Fruit fly (Drosophila melanogaster): ENCODE results near the gene ema.
A peak's percentile ranks its signal among the peaks of the same experiment; 100 is the strongest.

The ema gene

dm6 chr3R:16485487-16486233 lies 44.2 kb upstream of the ema start:
- TF ChIP-seq Blimp-1 (GFP tag; optimal IDR thresholded peaks at IDR 0.05) (no peak), achi (GFP tag; optimal IDR thresholded peaks at IDR 0.05) (peak; percentile 24), CG15336 (GFP tag; IDR thresholded peaks at IDR 0.05) (peak; percentile 66), salr (GFP tag; optimal IDR thresholded peaks at IDR 0.05) (peak in 1 of 2 experiments; percentile 36), Eip93F (GFP tag; optimal IDR thresholded peaks at IDR 0.05) (no peak), CG6163 (GFP tag; IDR thresholded peaks at IDR 0.05) (peak; percentile 30; the same call in 1 of the 3 replicates), OdsH (GFP tag; optimal IDR thresholded peaks at IDR 0.05) (no peak), Eip78C (GFP tag) (peak; percentile 71), CG7368 (GFP tag; optimal IDR thresholded peaks at IDR 0.05) (no peak), Sox15 (GFP tag; optimal IDR thresholded peaks at IDR 0.05) (no peak), eg (GFP tag; IDR thresholded peaks at IDR 0.05) (peak; percentile 50; the same call in 1 of the 3 replicates), dsx (GFP tag; optimal IDR thresholded peaks at IDR 0.05; ENCODE audit: poor library complexity, severe bottlenecking) (no peak), CG11294 (GFP tag; IDR thresholded peaks at IDR 0.05) (no peak), CG32006 (GFP tag; optimal IDR thresholded peaks at IDR 0.05) (peak; percentile 72), lz (GFP tag; optimal IDR thresholded peaks at IDR 0.05) (no peak), CG6276 (GFP tag; optimal IDR thresholded peaks at IDR 0.05) (peak; percentile 45), Hr39 (GFP tag; optimal IDR thresholded peaks at IDR 0.05) (no peak), CG8119 (GFP tag; IDR thresholded peaks at IDR 0.05) (peak; percentile 67), CG9139 (GFP tag; optimal IDR thresholded peaks at IDR 0.05) (no peak), Lpt (GFP tag; optimal IDR thresholded peaks at IDR 0.05) (peak; percentile 28), CG6808 (GFP tag; optimal IDR thresholded peaks at IDR 0.05) (no peak)

dm6 chr3R:16483877-16484417 lies 42.5 kb upstream of the ema start, which contains the start of gene Der-2:
Der-2 (minus strand) TSS chr3R:16484223.
- TF ChIP-seq Eip78C (GFP tag) (peak; percentile 25), CG1621 (tag; optimal IDR thresholded peaks at IDR 0.05) (no peak)

- no peak for TF ChIP-seq topi (GFP tag; optimal IDR thresholded peaks at IDR 0.05)
- TF ChIP-seq CG11294 (GFP tag; IDR thresholded peaks at IDR 0.05), result no peak
- no peak for TF ChIP-seq eg (GFP tag; IDR thresholded peaks at IDR 0.05)
- TF ChIP-seq Ets96B (tag; optimal IDR thresholded peaks at IDR 0.05), result no peak
- TF ChIP-seq salr (GFP tag; optimal IDR thresholded peaks at IDR 0.05), result no peak
- peak; percentile 3 for TF ChIP-seq Eip78C (GFP tag)
- TF ChIP-seq CG3919 (GFP tag; optimal IDR thresholded peaks at IDR 0.05), result no peak
- no peak for TF ChIP-seq Hr4 (GFP tag; optimal IDR thresholded peaks at IDR 0.05)
- TF ChIP-seq fkh (GFP tag; optimal IDR thresholded peaks at IDR 0.05), result no peak
- TF ChIP-seq Sox14 (GFP tag; optimal IDR thresholded peaks at IDR 0.05), result no peak
- TF ChIP-seq CG1621 (tag; optimal IDR thresholded peaks at IDR 0.05), result no peak
- TF ChIP-seq Gug (GFP tag; IDR thresholded peaks at IDR 0.05), result no peak
- TF ChIP-seq esn (GFP tag; optimal IDR thresholded peaks at IDR 0.05), result peak; percentile 36
- no peak for TF ChIP-seq CG11762 (GFP tag; optimal IDR thresholded peaks at IDR 0.05; ENCODE audit: insufficient read depth)
- no peak for TF ChIP-seq Eip75B (GFP tag; optimal IDR thresholded peaks at IDR 0.05)
- TF ChIP-seq CG10631 (GFP tag; optimal IDR thresholded peaks at IDR 0.05), result no peak
Observed at dm6 chr3R:16482276-16482675, 40.8 kb upstream of the ema start, which contains the start of gene Sdhaf3. Sdhaf3 (minus strand) TSS chr3R:16482452.

dm6 chr3R:16480995-16481394 lies 39.5 kb upstream of the ema start, which contains the start of gene Dhfr:
Dhfr (plus strand) TSS chr3R:16481167.
- TF ChIP-seq CG8119 (GFP tag; IDR thresholded peaks at IDR 0.05) (no peak), Eip78C (GFP tag) (peak; percentile 12), CG1621 (tag; optimal IDR thresholded peaks at IDR 0.05) (no peak)

All from whole organism, prepupa.